Worm (Caenorhabditis elegans) whole organism, midembryonic: Measurements from ENCODE around the gene K06H6.1.

Source experiments
- T22C8.4 ChIP-seq: fragments of 200-800 bp; sonication (Bioruptor generic); IDR thresholded peaks from 2 replicates; pipeline ENCODE4 v1.3.6; 2022; ENCODE audit warnings: missing genetic modification characterization, missing compliant biosample characterization
- cog-1 ChIP-seq: sonication (generic microtip); optimal IDR thresholded peaks from 2 replicates; lab custom pipeline; 2016; ENCODE audit warnings: missing genetic modification characterization, missing compliant biosample characterization
- flt-1 ChIP-seq: fragments of 200-800 bp; sonication (Bioruptor generic); IDR thresholded peaks from 2 replicates; pipeline ENCODE4 v1.3.6; 2022; ENCODE audit warnings: missing genetic modification characterization, missing compliant biosample characterization
- klf-2 ChIP-seq: fragments of 200-800 bp; sonication (Bioruptor generic); conservative IDR thresholded peaks from 2 replicates; pipeline ENCODE4 v1.3.6; 2022; ENCODE audit warnings: missing genetic modification reagents, missing genetic modification characterization, missing compliant biosample characterization
- med-1 ChIP-seq: sonication (generic microtip); optimal IDR thresholded peaks from 2 replicates; lab custom pipeline; 2017; ENCODE audit warnings: missing genetic modification characterization, mild to moderate bottlenecking, missing compliant biosample characterization, antibody characterized with exemption, missing genetic modification reagents; ENCODE audit not compliant: insufficient read depth
- tab-1 ChIP-seq: fragments of 200-800 bp; sonication (Bioruptor generic); IDR thresholded peaks from 2 replicates; pipeline ENCODE4 v1.3.6; 2022; ENCODE audit warnings: missing genetic modification characterization, missing compliant biosample characterization
- ztf-23 ChIP-seq: fragments of 200-800 bp; sonication (Bioruptor generic); IDR thresholded peaks from 2 replicates; pipeline ENCODE4 v1.3.6; 2022; ENCODE audit warnings: missing genetic modification reagents, missing genetic modification characterization, missing compliant biosample characterization
- ztf-29 ChIP-seq: fragments of 200-800 bp; sonication (Bioruptor generic); IDR thresholded peaks from 2 replicates; pipeline ENCODE4 v1.3.6; 2022; ENCODE audit warnings: missing genetic modification reagents, missing genetic modification characterization, missing compliant biosample characterization

- no peak for TF ChIP-seq med-1 (GFP tag; lab: Kevin White, UChicago)
- TF ChIP-seq ztf-29 (GFP tag; lab: Robert Waterston, UW) = no peak
- no peak for TF ChIP-seq klf-2 (GFP tag; lab: Robert Waterston, UW)
- no peak for TF ChIP-seq flt-1
- no peak for TF ChIP-seq ztf-23 (GFP tag; lab: Robert Waterston, UW)
- TF ChIP-seq T22C8.4 (GFP tag; lab: Robert Waterston, UW) = no peak
- no peak for TF ChIP-seq tab-1 (GFP tag; lab: Robert Waterston, UW)
- no peak for TF ChIP-seq cog-1 (tag; lab: Kevin White, UChicago)
Observed at ce11 chrV:631832-632231, 43.9 kb downstream of the K06H6.1 start.
